Worm (Caenorhabditis elegans) whole organism, late embryonic: ENCODE measurements around the gene W01A11.1.

Experiments used
- C08G9.2 ChIP-seq: sonication (generic microtip); optimal IDR thresholded peaks from 2 replicates; lab custom pipeline; 2016; ENCODE audit warnings: mild to moderate bottlenecking, missing genetic modification characterization, moderate library complexity, missing compliant biosample characterization
- C38D4.7 ChIP-seq: fragments of 200-800 bp; sonication (Bioruptor generic); optimal IDR thresholded peaks from 2 replicates; lab custom pipeline; 2018; ENCODE audit warnings: mild to moderate bottlenecking, missing genetic modification characterization, moderate library complexity, missing compliant biosample characterization
- F13H6.1 ChIP-seq: sonication (generic microtip); optimal IDR thresholded peaks from 2 replicates; lab custom pipeline; 2016; ENCODE audit warnings: missing genetic modification characterization, missing compliant biosample characterization
- K02D7.2 ChIP-seq: sonication (generic microtip); optimal IDR thresholded peaks from 2 replicates; lab custom pipeline; 2017; ENCODE audit warnings: mild to moderate bottlenecking, missing genetic modification characterization, missing compliant biosample characterization
- ahr-1 ChIP-seq: sonication (generic microtip); optimal IDR thresholded peaks from 2 replicates; lab custom pipeline; 2016; ENCODE audit warnings: missing genetic modification characterization, missing compliant biosample characterization
- ceh-14 ChIP-seq: sonication (generic microtip); optimal IDR thresholded peaks from 2 replicates; lab custom pipeline; 2016; ENCODE audit warnings: missing genotype, missing genetic modification characterization, missing compliant biosample characterization
- ceh-24 ChIP-seq: sonication (generic microtip); optimal IDR thresholded peaks from 2 replicates; lab custom pipeline; 2016; ENCODE audit warnings: mild to moderate bottlenecking, missing genetic modification characterization, missing compliant biosample characterization
- ceh-30 ChIP-seq: fragments of 150-350 bp; optimal IDR thresholded peaks from 2 replicates; lab custom pipeline; 2014; ENCODE audit warnings: missing biosample characterization, missing genetic modification characterization
- ceh-9 ChIP-seq: sonication (generic microtip); optimal IDR thresholded peaks from 2 replicates; lab custom pipeline; 2016; ENCODE audit warnings: mild to moderate bottlenecking, missing genetic modification characterization, inconsistent platforms, missing compliant biosample characterization
- che-1 ChIP-seq: sonication (generic microtip); optimal IDR thresholded peaks from 2 replicates; lab custom pipeline; 2016; ENCODE audit warnings: mild to moderate bottlenecking, missing genetic modification characterization, missing compliant biosample characterization
- dmd-4 ChIP-seq: sonication (generic microtip); optimal IDR thresholded peaks from 2 replicates; lab custom pipeline; 2016; ENCODE audit warnings: borderline replicate concordance, missing genetic modification characterization, missing compliant biosample characterization
- elt-2 ChIP-seq: sonication (generic microtip); optimal IDR thresholded peaks from 2 replicates; lab custom pipeline; 2016; ENCODE audit warnings: missing genetic modification reagents, missing genetic modification characterization, missing compliant biosample characterization
- elt-4 ChIP-seq: sonication (generic microtip); optimal IDR thresholded peaks from 2 replicates; lab custom pipeline; 2016; ENCODE audit warnings: missing genetic modification characterization, missing compliant biosample characterization
- ets-4 ChIP-seq: sonication (generic microtip); optimal IDR thresholded peaks from 2 replicates; lab custom pipeline; 2016; ENCODE audit warnings: missing genetic modification characterization, missing compliant biosample characterization
- fkh-6 ChIP-seq: sonication (generic microtip); optimal IDR thresholded peaks from 2 replicates; lab custom pipeline; 2016; ENCODE audit warnings: missing genetic modification characterization, missing compliant biosample characterization
- hlh-15 ChIP-seq: sonication (generic microtip); optimal IDR thresholded peaks from 2 replicates; lab custom pipeline; 2016; ENCODE audit warnings: missing genetic modification characterization, missing compliant biosample characterization
- hlh-30 ChIP-seq: sonication (generic microtip); optimal IDR thresholded peaks from 2 replicates; lab custom pipeline; 2017; ENCODE audit warnings: antibody characterized with exemption, missing genetic modification characterization, missing compliant biosample characterization; ENCODE audit not compliant: insufficient read depth
- hlh-8 ChIP-seq: sonication (generic microtip); optimal IDR thresholded peaks from 2 replicates; lab custom pipeline; 2016; ENCODE audit warnings: missing genotype, missing genetic modification characterization, missing compliant biosample characterization
- lim-6 ChIP-seq: sonication (generic microtip); optimal IDR thresholded peaks from 2 replicates; lab custom pipeline; 2016; ENCODE audit warnings: missing genetic modification characterization, missing compliant biosample characterization
- madf-2 ChIP-seq: sonication (generic microtip); optimal IDR thresholded peaks from 2 replicates; lab custom pipeline; 2017; ENCODE audit warnings: missing genetic modification characterization, missing compliant biosample characterization
- mec-3 ChIP-seq: sonication (generic microtip); optimal IDR thresholded peaks from 2 replicates; lab custom pipeline; 2016; ENCODE audit warnings: borderline replicate concordance, missing genetic modification characterization, missing compliant biosample characterization
- nfya-1 ChIP-seq: sonication (generic microtip); optimal IDR thresholded peaks from 2 replicates; lab custom pipeline; 2017; ENCODE audit warnings: missing genetic modification characterization, mild to moderate bottlenecking, missing compliant biosample characterization, antibody characterized with exemption, moderate library complexity
- nhr-11 ChIP-seq: fragments of 150-350 bp; optimal IDR thresholded peaks from 2 replicates; lab custom pipeline; 2014; ENCODE audit warnings: missing biosample characterization, missing genetic modification characterization
- npax-4 ChIP-seq: sonication (generic microtip); optimal IDR thresholded peaks from 2 replicates; lab custom pipeline; 2016; ENCODE audit warnings: missing genetic modification characterization, missing compliant biosample characterization
- pat-9 ChIP-seq: fragments of 200-800 bp; sonication (Bioruptor generic); optimal IDR thresholded peaks from 2 replicates; lab custom pipeline; 2018; ENCODE audit warnings: mild to moderate bottlenecking, missing genetic modification characterization, moderate library complexity, missing compliant biosample characterization
- pax-1 ChIP-seq: fragments of 150-350 bp; optimal IDR thresholded peaks from 2 replicates; lab custom pipeline; 2014; ENCODE audit warnings: missing biosample characterization, missing genetic modification characterization
- pros-1 ChIP-seq: fragments of 150-350 bp; optimal IDR thresholded peaks from 2 replicates; lab custom pipeline; 2014; ENCODE audit warnings: missing biosample characterization, missing genetic modification reagents, missing genetic modification characterization
- ref-2 ChIP-seq: sonication (generic microtip); optimal IDR thresholded peaks from 2 replicates; lab custom pipeline; 2016; ENCODE audit warnings: missing genetic modification characterization, missing compliant biosample characterization
- sox-4 ChIP-seq: sonication (generic microtip); optimal IDR thresholded peaks from 2 replicates; lab custom pipeline; 2017; ENCODE audit warnings: mild to moderate bottlenecking, missing genetic modification characterization, inconsistent platforms, missing compliant biosample characterization
- tbx-2 ChIP-seq: sonication (generic microtip); optimal IDR thresholded peaks from 2 replicates; lab custom pipeline; 2016; ENCODE audit warnings: missing genetic modification characterization, missing compliant biosample characterization
- tbx-7 ChIP-seq: sonication (generic microtip); optimal IDR thresholded peaks from 2 replicates; lab custom pipeline; 2016; ENCODE audit warnings: missing genotype, missing genetic modification characterization, missing compliant biosample characterization
- unc-42 ChIP-seq: sonication (generic microtip); optimal IDR thresholded peaks from 2 replicates; lab custom pipeline; 2016; ENCODE audit warnings: missing genotype, missing genetic modification characterization, missing compliant biosample characterization
- unc-55 ChIP-seq: sonication (generic microtip); optimal IDR thresholded peaks from 2 replicates; lab custom pipeline; 2017; ENCODE audit warnings: missing biosample characterization, missing genetic modification reagents, missing genetic modification characterization
- ztf-16 ChIP-seq: sonication (generic microtip); optimal IDR thresholded peaks from 2 replicates; lab custom pipeline; 2017; ENCODE audit warnings: missing genetic modification characterization, missing compliant biosample characterization

The W01A11.1 gene

DNA sequence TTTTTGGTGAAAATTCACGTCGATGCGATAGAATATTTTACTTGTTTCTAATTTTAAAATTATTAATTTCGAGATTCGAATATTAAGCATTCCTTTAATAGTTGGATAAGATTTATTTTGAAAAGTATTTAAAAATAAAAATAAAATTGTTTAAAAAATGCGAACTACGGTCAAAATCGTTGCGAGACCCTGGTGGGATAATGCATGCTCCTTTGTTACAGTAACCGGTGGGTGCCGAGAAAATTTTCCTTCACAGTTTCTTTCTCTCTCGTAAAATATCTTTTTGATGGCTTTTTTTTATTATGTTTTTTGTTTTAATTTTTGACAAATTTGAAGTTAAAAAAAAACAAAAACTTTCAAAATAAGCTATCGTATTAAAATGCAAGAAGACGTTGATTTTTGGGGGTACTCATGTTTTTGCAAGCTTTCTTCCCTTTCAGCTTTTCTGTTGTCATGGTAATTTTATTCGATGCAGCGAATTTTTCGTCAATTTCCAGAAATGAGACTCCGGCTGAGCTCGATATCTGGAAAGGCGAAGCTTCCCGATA, 2.3 kb upstream of the W01A11.1 start, which contains the start of gene dgtr-1:
dgtr-1 (plus strand) TSS at position 498 of the 548 bp plus-strand sequence.
- no peak for TF ChIP-seq fkh-6 (tag; lab: Kevin White, UChicago)
- TF ChIP-seq tbx-2 (tag; lab: Kevin White, UChicago): no peak
- no peak for TF ChIP-seq dmd-4
- no peak for TF ChIP-seq ztf-16 (tag; lab: Kevin White, UChicago)
- no peak for TF ChIP-seq nhr-11
- no peak for TF ChIP-seq mec-3 (tag; lab: Kevin White, UChicago)
- TF ChIP-seq F13H6.1 (tag; lab: Kevin White, UChicago): no peak
- no peak for TF ChIP-seq ets-4
- no peak for TF ChIP-seq che-1 (tag; lab: Kevin White, UChicago)
- no peak for TF ChIP-seq sox-4 (tag; lab: Kevin White, UChicago)
- TF ChIP-seq hlh-8 (tag; lab: Kevin White, UChicago): no peak
- TF ChIP-seq unc-55 (GFP tag; lab: Kevin White, UChicago): no peak
- no peak for TF ChIP-seq ahr-1 (tag; lab: Kevin White, UChicago)
- no peak for TF ChIP-seq pax-1 (tag; lab: Kevin White, UChicago)
- no peak for TF ChIP-seq C08G9.2
- TF ChIP-seq ceh-30 (tag; lab: Kevin White, UChicago): no peak
- no peak for TF ChIP-seq pros-1 (tag; lab: Kevin White, UChicago)

DNA sequence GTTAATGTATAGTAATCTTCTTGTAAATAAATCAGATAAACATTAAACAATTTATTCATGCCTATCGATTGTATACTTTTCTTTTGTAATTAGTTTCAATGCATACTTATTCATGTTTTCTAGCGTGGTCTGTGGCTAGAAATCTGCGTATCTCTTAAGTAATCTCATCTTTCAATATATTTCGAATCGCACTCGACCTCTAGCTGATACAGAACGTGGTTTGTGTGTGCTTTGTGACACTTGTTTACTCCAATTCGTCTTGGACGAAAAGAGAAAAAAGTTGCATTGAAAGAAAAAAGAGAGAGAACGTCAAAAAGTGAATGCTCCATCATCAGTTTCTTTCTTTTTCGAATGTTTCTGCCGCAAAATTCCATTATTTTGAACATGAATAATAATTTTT, 583 bp upstream of the W01A11.1 start:
- no peak for TF ChIP-seq K02D7.2 (tag; lab: Kevin White, UChicago)
- no peak for TF ChIP-seq elt-4 (tag; lab: Kevin White, UChicago)
- TF ChIP-seq ref-2 (tag; lab: Kevin White, UChicago): no peak
- TF ChIP-seq ztf-16 (tag; lab: Kevin White, UChicago): no peak
- TF ChIP-seq pax-1 (tag; lab: Kevin White, UChicago): no peak
- no peak for TF ChIP-seq ceh-9 (tag; lab: Kevin White, UChicago)
- TF ChIP-seq madf-2 (tag; lab: Kevin White, UChicago): no peak
- TF ChIP-seq unc-42 (tag; lab: Kevin White, UChicago): no peak
- TF ChIP-seq ceh-30 (tag; lab: Kevin White, UChicago): no peak

DNA sequence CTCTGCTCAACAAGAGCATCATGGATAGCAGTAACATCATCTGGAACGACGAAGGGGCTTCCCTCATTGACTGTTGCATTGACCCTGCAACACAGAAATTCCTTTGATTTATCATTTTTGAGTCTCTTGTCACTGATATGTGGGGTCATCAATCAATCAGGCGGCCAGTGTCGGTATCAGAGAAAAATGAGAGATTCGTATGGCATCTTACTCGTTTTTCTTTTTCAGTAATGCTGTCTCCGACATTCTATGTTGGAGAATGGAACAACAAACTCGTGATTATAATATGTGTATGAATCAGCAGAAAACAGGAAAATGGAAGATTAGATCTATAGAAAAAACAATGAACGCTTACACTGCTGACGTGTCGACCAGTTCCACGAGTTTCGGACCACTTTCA, 4.1 kb downstream of the W01A11.1 start:
- TF ChIP-seq K02D7.2 (tag; lab: Kevin White, UChicago) (no peak), elt-2 (tag; lab: Kevin White, UChicago) (no peak), unc-55 (GFP tag; lab: Kevin White, UChicago) (peak; percentile 59), hlh-30 (tag; lab: Kevin White, UChicago) (no peak), lim-6 (tag; lab: Kevin White, UChicago) (no peak), nfya-1 (tag; lab: Kevin White, UChicago) (no peak), ceh-30 (tag; lab: Kevin White, UChicago) (no peak)

DNA sequence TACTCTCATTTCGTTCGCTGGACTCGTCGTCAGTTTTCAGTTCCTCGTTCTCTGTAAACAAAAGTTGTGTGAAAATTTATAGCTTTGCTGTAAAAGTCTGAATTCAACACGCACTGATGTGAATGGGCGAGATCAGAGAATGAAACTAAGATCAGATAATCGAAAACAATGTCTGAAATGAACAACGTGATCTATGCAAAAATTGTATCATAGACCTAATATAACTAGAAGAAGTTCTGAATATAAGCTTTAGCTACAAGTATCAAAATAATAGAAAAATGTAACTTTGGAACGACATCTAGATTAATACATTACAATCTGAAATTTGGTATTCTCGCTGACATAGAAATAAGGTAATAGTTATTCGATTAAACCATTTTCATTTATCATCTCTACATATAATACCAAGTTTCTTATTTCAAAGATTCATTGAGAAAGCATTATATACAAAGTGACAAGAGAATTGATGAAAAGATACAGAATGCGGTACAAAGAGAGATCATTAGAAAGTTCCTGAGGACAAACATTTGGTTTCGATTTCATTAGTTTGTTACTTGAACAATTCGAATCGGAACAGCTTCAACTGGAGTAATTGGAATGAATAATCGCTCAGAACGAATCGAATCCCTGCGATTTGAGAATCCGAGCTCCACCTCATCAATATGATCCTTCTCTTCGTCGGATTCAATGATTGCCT, 5.3 kb downstream of the W01A11.1 start, which contains the start of gene moc-2:
moc-2 (minus strand) TSS at position 51 of the 697 bp plus-strand sequence.
- no peak for TF ChIP-seq tbx-7 (tag; lab: Kevin White, UChicago)
- no peak for TF ChIP-seq mec-3 (tag; lab: Kevin White, UChicago)
- TF ChIP-seq ceh-24 (tag; lab: Kevin White, UChicago): no peak
- TF ChIP-seq pat-9 (tag; lab: Kevin White, UChicago): no peak
- TF ChIP-seq tbx-2 (tag; lab: Kevin White, UChicago): no peak
- no peak for TF ChIP-seq pros-1 (tag; lab: Kevin White, UChicago)
- TF ChIP-seq ceh-14 (tag; lab: Kevin White, UChicago): no peak
- no peak for TF ChIP-seq pax-1 (tag; lab: Kevin White, UChicago)
- no peak for TF ChIP-seq hlh-15 (tag; lab: Kevin White, UChicago)
- no peak for TF ChIP-seq unc-42 (tag; lab: Kevin White, UChicago)
- no peak for TF ChIP-seq C38D4.7 (GFP tag; lab: Kevin White, UChicago)
- no peak for TF ChIP-seq npax-4 (tag; lab: Kevin White, UChicago)
